Fruit fly (Drosophila melanogaster) whole organism, embryonic: ENCODE measurements around the gene CG16903.

ENCODE experiments used
- Bdp1 ChIP-seq: fragments of 200-800 bp; sonication (Bioruptor generic); optimal IDR thresholded peaks from 3 replicates; lab custom pipeline; 2016; ENCODE audit warnings: missing biosample characterization, missing genetic modification characterization
- CG1024 ChIP-seq: fragments of 200-800 bp; sonication (Bioruptor generic); IDR thresholded peaks from 2 replicates; pipeline ENCODE4 v1.3.6; 2022; ENCODE audit warnings: missing biosample characterization, missing genetic modification characterization
- CG10366 ChIP-seq: fragments of 200-800 bp; sonication (Bioruptor generic); IDR thresholded peaks from 2 replicates; pipeline ENCODE4 v1.3.6; 2022; ENCODE audit warnings: missing biosample characterization, missing genetic modification characterization
- CG11085 ChIP-seq: fragments of 200-800 bp; sonication (Bioruptor generic); IDR thresholded peaks from 2 replicates; pipeline ENCODE4 v1.3.6; 2022; ENCODE audit warnings: missing biosample characterization, missing genetic modification characterization
- CG11696 ChIP-seq: fragments of 200-800 bp; sonication (Bioruptor generic); IDR thresholded peaks from 2 replicates; pipeline ENCODE4 v1.3.6; 2022; ENCODE audit warnings: missing biosample characterization, missing genetic modification characterization
- CG12155 ChIP-seq: fragments of 200-800 bp; sonication (Bioruptor generic); optimal IDR thresholded peaks from 3 replicates; lab custom pipeline; 2016; ENCODE audit warnings: missing biosample characterization, missing genetic modification characterization
- CG12219 ChIP-seq: fragments of 200-800 bp; sonication (Bioruptor generic); optimal IDR thresholded peaks from 3 replicates; lab custom pipeline; 2018; ENCODE audit warnings: missing biosample characterization, mild to moderate bottlenecking, missing genetic modification characterization
- CG13624 ChIP-seq: fragments of 200-800 bp; sonication (Bioruptor generic); optimal IDR thresholded peaks from 2 replicates; lab custom pipeline; 2016; ENCODE audit warnings: missing biosample characterization, missing genetic modification characterization
- CG15514 ChIP-seq: fragments of 200-800 bp; sonication (Bioruptor generic); optimal IDR thresholded peaks from 3 replicates; lab custom pipeline; 2017; ENCODE audit warnings: missing biosample characterization, missing genetic modification characterization, mild to moderate bottlenecking, moderate library complexity, missing genetic modification reagents
- CG16815 ChIP-seq: fragments of 200-800 bp; sonication (Bioruptor generic); optimal IDR thresholded peaks from 3 replicates; lab custom pipeline; 2017; ENCODE audit warnings: missing biosample characterization, mild to moderate bottlenecking, missing genetic modification characterization
- CG18011 ChIP-seq: fragments of 200-800 bp; sonication (Bioruptor generic); optimal IDR thresholded peaks from 2 replicates; lab custom pipeline; 2017; ENCODE audit warnings: missing biosample characterization, missing genetic modification characterization, mild to moderate bottlenecking, moderate library complexity, missing genotype
- CG30431 ChIP-seq: fragments of 200-800 bp; sonication (Bioruptor generic); optimal IDR thresholded peaks from 2 replicates; lab custom pipeline; 2017; ENCODE audit warnings: missing biosample characterization, missing genetic modification characterization
- CG33213 ChIP-seq: fragments of 200-800 bp; sonication (Bioruptor generic); optimal IDR thresholded peaks from 3 replicates; lab custom pipeline; 2016; ENCODE audit warnings: missing biosample characterization, missing genetic modification characterization
- CG33557 ChIP-seq: fragments of 200-800 bp; sonication (Bioruptor generic); optimal IDR thresholded peaks from 2 replicates; lab custom pipeline; 2019; ENCODE audit warnings: missing biosample characterization, mild to moderate bottlenecking, missing genetic modification characterization, moderate library complexity
- CG34376 ChIP-seq: fragments of 200-800 bp; sonication (Bioruptor generic); optimal IDR thresholded peaks from 2 replicates; lab custom pipeline; 2018; ENCODE audit warnings: missing biosample characterization, mild to moderate bottlenecking, missing genetic modification characterization
- CG43689 ChIP-seq: fragments of 200-800 bp; sonication (Bioruptor generic); IDR thresholded peaks from 2 replicates; pipeline ENCODE4 v1.3.6; 2022; ENCODE audit warnings: missing biosample characterization, missing genetic modification characterization
- CG4707 ChIP-seq: fragments of 200-800 bp; sonication (Bioruptor generic); optimal IDR thresholded peaks from 2 replicates; lab custom pipeline; 2018; ENCODE audit warnings: missing biosample characterization, mild to moderate bottlenecking, missing genetic modification characterization, moderate library complexity
- CG7556 ChIP-seq: fragments of 200-800 bp; sonication (Bioruptor generic); optimal IDR thresholded peaks from 2 replicates; lab custom pipeline; 2017; ENCODE audit warnings: missing biosample characterization, mild to moderate bottlenecking, missing genetic modification characterization
- CG7786 ChIP-seq: fragments of 200-800 bp; sonication (Bioruptor generic); optimal IDR thresholded peaks from 2 replicates; lab custom pipeline; 2016; ENCODE audit warnings: missing biosample characterization, missing genetic modification characterization
- CG8290 ChIP-seq, 3 experiments: fragments of 200-800 bp; sonication (Bioruptor generic); optimal IDR thresholded peaks; 2 replicates each; lab custom pipeline; 2016 to 2019; ENCODE audit warnings: missing biosample characterization in 3 of 3, missing genetic modification characterization in 3 of 3, mild to moderate bottlenecking in 2 of 3, moderate library complexity in 1 of 3
- CG9727 ChIP-seq: fragments of 200-800 bp; sonication (Bioruptor generic); optimal IDR thresholded peaks from 3 replicates; lab custom pipeline; 2017; ENCODE audit warnings: missing biosample characterization, mild to moderate bottlenecking, missing genetic modification characterization
- CG9876 ChIP-seq: fragments of 200-800 bp; sonication (Bioruptor generic); optimal IDR thresholded peaks from 2 replicates; lab custom pipeline; 2016; ENCODE audit warnings: missing biosample characterization, missing genetic modification characterization
- CG9932 ChIP-seq: fragments of 200-800 bp; sonication (Bioruptor generic); IDR thresholded peaks from 2 replicates; pipeline ENCODE4 v1.3.6; 2022; ENCODE audit warnings: missing biosample characterization, missing genetic modification characterization
- Chrac-16 ChIP-seq: fragments of 200-800 bp; sonication (Bioruptor generic); optimal IDR thresholded peaks from 3 replicates; lab custom pipeline; 2016; ENCODE audit warnings: missing biosample characterization, missing genetic modification characterization
- D ChIP-seq, 2 experiments: fragments of 200-800 bp in 1 of 2; fragments of >200 bp in 1 of 2; sonication (Bioruptor generic) in 1 of 2; optimal IDR thresholded peaks; 2 replicates in 1 of 2; 3 replicates in 1 of 2; lab custom pipeline; 2017; ENCODE audit warnings: mild to moderate bottlenecking in 1 of 2, missing biosample characterization in 1 of 2, missing genetic modification characterization in 1 of 2, missing genetic modification reagents in 1 of 2
- Deaf1 ChIP-seq: fragments of 200-800 bp; optimal IDR thresholded peaks from 3 replicates; lab custom pipeline; 2019; ENCODE audit warnings: missing biosample characterization, mild to moderate bottlenecking, missing genetic modification characterization, moderate library complexity
- Drgx ChIP-seq: fragments of 200-800 bp; sonication (Bioruptor generic); IDR thresholded peaks from 2 replicates; pipeline ENCODE4 v1.3.6; 2022; ENCODE audit warnings: missing biosample characterization, missing genetic modification characterization
- HmgD ChIP-seq: fragments of 200-800 bp; sonication (Bioruptor generic); optimal IDR thresholded peaks from 3 replicates; lab custom pipeline; 2016; ENCODE audit warnings: missing biosample characterization, missing genetic modification characterization
- Lim3 ChIP-seq: fragments of 200-800 bp; sonication (Bioruptor generic); IDR thresholded peaks from 2 replicates; pipeline ENCODE4 v1.3.6; 2022; ENCODE audit warnings: missing biosample characterization, missing genetic modification characterization
- Meics ChIP-seq: fragments of 200-800 bp; sonication (Bioruptor generic); optimal IDR thresholded peaks from 2 replicates; lab custom pipeline; 2017; ENCODE audit warnings: missing biosample characterization, mild to moderate bottlenecking, missing genetic modification characterization
- NfI ChIP-seq: fragments of 200-800 bp; sonication (Bioruptor generic); optimal IDR thresholded peaks from 3 replicates; lab custom pipeline; 2018; ENCODE audit warnings: missing biosample characterization, mild to moderate bottlenecking, missing genetic modification characterization, moderate library complexity
- Spps ChIP-seq: fragments of 200-800 bp; sonication (Bioruptor generic); optimal IDR thresholded peaks from 2 replicates; lab custom pipeline; 2018; ENCODE audit warnings: missing biosample characterization, mild to moderate bottlenecking, missing genetic modification characterization
- ase ChIP-seq: fragments of 200-800 bp; sonication (Bioruptor generic); IDR thresholded peaks from 3 replicates; pipeline ENCODE4 v1.3.6; 2022; ENCODE audit warnings: missing biosample characterization, missing genetic modification characterization
- br ChIP-seq: fragments of >200 bp; optimal IDR thresholded peaks from 2 replicates; lab custom pipeline; 2017
- chn ChIP-seq: fragments of 200-800 bp; sonication (Bioruptor generic); optimal IDR thresholded peaks from 2 replicates; lab custom pipeline; 2016; ENCODE audit warnings: missing biosample characterization, missing genetic modification characterization
- dimm ChIP-seq: fragments of 200-800 bp; sonication (Bioruptor generic); IDR thresholded peaks from 2 replicates; pipeline ENCODE4 v1.3.6; 2022; ENCODE audit warnings: missing biosample characterization, missing genetic modification characterization
- gsb ChIP-seq: fragments of 200-800 bp; sonication (Bioruptor generic); IDR thresholded peaks from 2 replicates; pipeline ENCODE4 v1.3.6; 2022; ENCODE audit warnings: missing biosample characterization, missing genetic modification characterization
- gsb-n ChIP-seq: fragments of 200-800 bp; sonication (Bioruptor generic); optimal IDR thresholded peaks from 3 replicates; lab custom pipeline; 2018; ENCODE audit warnings: missing biosample characterization, mild to moderate bottlenecking, missing genetic modification characterization
- ham ChIP-seq: fragments of 200-800 bp; sonication (Bioruptor generic); IDR thresholded peaks from 2 replicates; pipeline ENCODE4 v1.3.6; 2022; ENCODE audit warnings: missing biosample characterization, missing genetic modification characterization
- hkb ChIP-seq, 2 experiments: fragments of 200-800 bp in 1 of 2; fragments of >200 bp in 1 of 2; sonication (Bioruptor generic) in 1 of 2; IDR thresholded peaks in 1 of 2; optimal IDR thresholded peaks in 1 of 2; 2 replicates each; pipeline versions ENCODE4 v1.3.6 to Lab custom; 2017 to 2022; ENCODE audit warnings: missing biosample characterization in 1 of 2, missing genetic modification characterization in 1 of 2
- hth ChIP-seq: fragments of >200 bp; optimal IDR thresholded peaks from 2 replicates; lab custom pipeline; 2017; ENCODE audit warnings: inconsistent platforms
- kah ChIP-seq: fragments of 200-800 bp; sonication (Bioruptor generic); optimal IDR thresholded peaks from 2 replicates; lab custom pipeline; 2018; ENCODE audit warnings: missing biosample characterization, mild to moderate bottlenecking, missing genetic modification characterization
- lab ChIP-seq: fragments of 200-800 bp; sonication (Bioruptor generic); optimal IDR thresholded peaks from 3 replicates; lab custom pipeline; 2017; ENCODE audit warnings: missing biosample characterization, missing genetic modification characterization, mild to moderate bottlenecking, moderate library complexity, missing genetic modification reagents
- lilli ChIP-seq: fragments of 200-800 bp; sonication (Bioruptor generic); optimal IDR thresholded peaks from 3 replicates; lab custom pipeline; 2016; ENCODE audit warnings: missing biosample characterization, missing genetic modification characterization
- nau ChIP-seq: fragments of 200-800 bp; sonication (Bioruptor generic); optimal IDR thresholded peaks from 3 replicates; lab custom pipeline; 2017; ENCODE audit warnings: missing biosample characterization, mild to moderate bottlenecking, missing genetic modification characterization, missing genetic modification reagents
- p53 ChIP-seq: fragments of 200-800 bp; sonication (Bioruptor generic); optimal IDR thresholded peaks from 2 replicates; lab custom pipeline; 2016; ENCODE audit warnings: missing biosample characterization, missing genetic modification characterization
- sens ChIP-seq: fragments of 200-800 bp; sonication (Bioruptor generic); peaks from one replicate; lab custom pipeline; 2016; ENCODE audit warnings: missing biosample characterization, missing genetic modification characterization
- sens-2 ChIP-seq: fragments of 200-800 bp; sonication (Bioruptor generic); IDR thresholded peaks from 2 replicates; pipeline ENCODE4 v1.3.6; 2022; ENCODE audit warnings: missing biosample characterization, missing genetic modification characterization
- ssp ChIP-seq: fragments of 200-800 bp; sonication (Bioruptor generic); IDR thresholded peaks from 2 replicates; pipeline ENCODE4 v1.3.6; 2022; ENCODE audit warnings: missing biosample characterization, missing genetic modification characterization
- trh ChIP-seq: fragments of 200-800 bp; sonication (Bioruptor generic); optimal IDR thresholded peaks from 2 replicates; lab custom pipeline; 2016; ENCODE audit warnings: missing biosample characterization, missing genetic modification characterization
- vvl ChIP-seq: fragments of 200-800 bp; sonication (Bioruptor generic); IDR thresholded peaks from 2 replicates; pipeline ENCODE4 v1.3.6; 2022; ENCODE audit warnings: missing biosample characterization, missing genetic modification characterization

Gene CG16903

DNA sequence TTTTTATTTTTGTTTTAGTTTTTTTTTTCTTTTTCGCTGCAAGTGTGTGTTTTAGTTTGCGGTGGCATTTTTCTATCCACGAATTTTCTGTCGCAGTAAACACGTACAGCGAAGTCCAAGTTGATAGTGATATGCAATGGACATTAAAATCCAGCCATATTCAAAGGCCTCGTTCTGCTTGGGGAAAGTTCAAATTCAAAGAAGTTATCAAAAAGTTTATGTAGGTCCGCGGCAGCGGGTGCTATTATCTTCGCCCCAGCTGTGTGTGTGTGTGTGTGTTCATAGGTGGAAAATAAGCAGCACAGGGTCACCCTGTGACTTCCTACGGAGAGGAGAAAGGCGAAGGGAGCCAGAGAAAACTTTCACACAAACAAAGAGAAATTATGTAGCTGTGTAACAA is 7.3 kb upstream of the CG16903 start (continued):
- TF ChIP-seq CG9932 (GFP tag; lab: Robert Waterston, UW) (peak; percentile 27; the same call in 1 of the 2 replicates), CG12219 (GFP tag; lab: Kevin White, UChicago) (peak; percentile 28), CG4707 (peak; percentile 65), D (optimal IDR thresholded peaks at IDR 0.05; lab: Kevin White, UChicago) (no peak), D (GFP tag; optimal IDR thresholded peaks at IDR 0.05; lab: Kevin White, UChicago) (peak; percentile 44), CG9727 (peak; percentile 19), CG11085 (no peak), nau (GFP tag; lab: Kevin White, UChicago) (peak; percentile 46), CG7786 (GFP tag; lab: Kevin White, UChicago) (peak; percentile 38), CG16815 (peak; percentile 52), ssp (peak; percentile 49), lilli (GFP tag; lab: Kevin White, UChicago) (peak; percentile 48), HmgD (GFP tag; lab: Kevin White, UChicago) (no peak), CG8290 (GFP tag; optimal IDR thresholded peaks at IDR 0.05; lab: Kevin White, UChicago) (no peak), CG8290 (tag; optimal IDR thresholded peaks at IDR 0.05; lab: Kevin White, UChicago) (peak in 1 of 2 experiments; percentile 90), CG7556 (GFP tag; lab: Kevin White, UChicago) (peak; percentile 57), CG30431 (GFP tag; lab: Kevin White, UChicago) (peak; percentile 36), hkb (optimal IDR thresholded peaks at IDR 0.05; lab: Kevin White, UChicago) (no peak), hkb (GFP tag; IDR thresholded peaks at IDR 0.05; lab: Robert Waterston, UW) (peak; percentile 75), CG10366 (peak; percentile 78), CG33557 (no peak), NfI (GFP tag; lab: Kevin White, UChicago) (peak; percentile 68), ase (GFP tag; lab: Robert Waterston, UW) (peak; percentile 63; the same call in 1 of the 3 replicates), CG43689 (GFP tag; lab: Robert Waterston, UW) (peak; percentile 43), CG9876 (GFP tag; lab: Kevin White, UChicago) (no peak), CG33213 (GFP tag; lab: Kevin White, UChicago) (peak; percentile 28), CG11696 (GFP tag; lab: Robert Waterston, UW) (peak; percentile 87), CG13624 (peak; percentile 10), dimm (0 out of 2 replicates have a peak, but pooled peaks have one; percentile 45), Spps (tag; lab: Kevin White, UChicago) (no peak), kah (peak; percentile 39), lab (GFP tag; lab: Kevin White, UChicago) (peak; percentile 63), ham (GFP tag; lab: Robert Waterston, UW) (no peak), Drgx (GFP tag; lab: Robert Waterston, UW) (peak; percentile 86), sens-2 (GFP tag; lab: Robert Waterston, UW) (no peak), CG15514 (GFP tag; lab: Kevin White, UChicago) (no peak), hth (lab: Kevin White, UChicago) (no peak), CG34376 (GFP tag; lab: Kevin White, UChicago) (no peak), trh (GFP tag; lab: Kevin White, UChicago) (no peak), br (lab: Kevin White, UChicago) (no peak), sens (peak; percentile 82), Meics (GFP tag; lab: Kevin White, UChicago) (peak; percentile 33), Deaf1 (tag; lab: Kevin White, UChicago) (no peak), Chrac-16 (GFP tag; lab: Kevin White, UChicago) (peak; percentile 4), CG1024 (peak; percentile 45; the same call in 1 of the 2 replicates), gsb (GFP tag; lab: Robert Waterston, UW) (no peak), gsb-n (tag; lab: Kevin White, UChicago) (peak; percentile 56), CG12155 (GFP tag; lab: Kevin White, UChicago) (peak; percentile 35), Lim3 (no peak), CG18011 (GFP tag; lab: Kevin White, UChicago) (peak; percentile 29), vvl (GFP tag; lab: Robert Waterston, UW) (peak; percentile 84), p53 (GFP tag; lab: Kevin White, UChicago) (no peak), Bdp1 (GFP tag; lab: Kevin White, UChicago) (no peak), chn (peak; percentile 13)
